Fruit fly (Drosophila melanogaster) whole organism, embryonic: ENCODE results near the gene CG13896.

Source experiments
- Atf-2 ChIP-seq: fragments of 200-800 bp; sonication (Bioruptor generic); optimal IDR thresholded peaks from 2 replicates; lab custom pipeline; 2016; ENCODE audit warnings: missing biosample characterization, missing genetic modification characterization
- Atf3 ChIP-seq: fragments of 200-800 bp; sonication (Bioruptor generic); optimal IDR thresholded peaks from 3 replicates; lab custom pipeline; 2016; ENCODE audit warnings: missing biosample characterization, missing genetic modification characterization
- B-H2 ChIP-seq: fragments of 200-800 bp; sonication (Bioruptor generic); optimal IDR thresholded peaks from 2 replicates; lab custom pipeline; 2018; ENCODE audit warnings: missing biosample characterization, mild to moderate bottlenecking, missing genetic modification characterization
- BEAF-32 ChIP-seq: fragments of 200-800 bp; sonication (Bioruptor generic); optimal IDR thresholded peaks from 3 replicates; lab custom pipeline; 2017; ENCODE audit warnings: missing biosample characterization, missing genetic modification characterization, mild to moderate bottlenecking, moderate library complexity, missing genetic modification reagents
- C15 ChIP-seq: fragments of 200-800 bp; sonication (Bioruptor generic); IDR thresholded peaks from 3 replicates; pipeline ENCODE4 v1.3.6; 2022; ENCODE audit warnings: missing biosample characterization, missing genetic modification characterization
- CG11456 ChIP-seq: fragments of 200-800 bp; sonication (Bioruptor generic); IDR thresholded peaks from 3 replicates; pipeline ENCODE4 v1.3.6; 2022; ENCODE audit warnings: missing biosample characterization, missing genetic modification characterization
- CG1233 ChIP-seq: fragments of 200-800 bp; sonication (Bioruptor generic); optimal IDR thresholded peaks from 4 replicates; lab custom pipeline; 2018; ENCODE audit warnings: missing biosample characterization, mild to moderate bottlenecking, missing genetic modification characterization
- CG14441 ChIP-seq: fragments of 200-800 bp; sonication (Bioruptor generic); IDR thresholded peaks from 2 replicates; pipeline ENCODE4 v1.3.6; 2022; ENCODE audit warnings: missing biosample characterization, missing genetic modification characterization
- CG15514 ChIP-seq: fragments of 200-800 bp; sonication (Bioruptor generic); optimal IDR thresholded peaks from 3 replicates; lab custom pipeline; 2017; ENCODE audit warnings: missing biosample characterization, missing genetic modification characterization, mild to moderate bottlenecking, moderate library complexity, missing genetic modification reagents
- CG1647 ChIP-seq: fragments of 200-800 bp; sonication (Bioruptor generic); optimal IDR thresholded peaks from 3 replicates; lab custom pipeline; 2016; ENCODE audit warnings: missing biosample characterization, missing genetic modification characterization
- CG16779 ChIP-seq: fragments of 200-800 bp; sonication (Bioruptor generic); IDR thresholded peaks from 2 replicates; pipeline ENCODE4 v1.3.6; 2022; ENCODE audit warnings: missing biosample characterization, missing genetic modification characterization
- CG17385 ChIP-seq: fragments of 200-800 bp; sonication (Bioruptor generic); optimal IDR thresholded peaks from 3 replicates; lab custom pipeline; 2018; ENCODE audit warnings: missing biosample characterization, mild to moderate bottlenecking, missing genetic modification characterization
- CG18011 ChIP-seq: fragments of 200-800 bp; sonication (Bioruptor generic); optimal IDR thresholded peaks from 2 replicates; lab custom pipeline; 2017; ENCODE audit warnings: missing biosample characterization, missing genetic modification characterization, mild to moderate bottlenecking, moderate library complexity, missing genotype
- CG1832 ChIP-seq: fragments of 200-800 bp; sonication (Bioruptor generic); optimal IDR thresholded peaks from 2 replicates; lab custom pipeline; 2017; ENCODE audit warnings: missing biosample characterization, mild to moderate bottlenecking, missing genetic modification characterization, inconsistent platforms
- CG2129 ChIP-seq: fragments of 200-800 bp; sonication (Bioruptor generic); IDR thresholded peaks from 2 replicates; pipeline ENCODE4 v1.3.6; 2022; ENCODE audit warnings: missing biosample characterization, missing genetic modification characterization; ENCODE audit not compliant: partially characterized antibody
- CG32532 ChIP-seq: fragments of 200-800 bp; sonication (Bioruptor generic); IDR thresholded peaks from 2 replicates; pipeline ENCODE4 v1.3.6; 2022; ENCODE audit warnings: missing biosample characterization, missing genetic modification characterization
- CG3281 ChIP-seq: fragments of 200-800 bp; sonication (Bioruptor generic); optimal IDR thresholded peaks from 3 replicates; lab custom pipeline; 2017; ENCODE audit warnings: missing biosample characterization, mild to moderate bottlenecking, missing genetic modification characterization
- CG34422 ChIP-seq: fragments of 200-800 bp; sonication (Bioruptor generic); IDR thresholded peaks from 3 replicates; pipeline ENCODE4 v1.3.6; 2022; ENCODE audit warnings: missing biosample characterization, missing genetic modification characterization
- CG5245 ChIP-seq: fragments of 200-800 bp; sonication (Bioruptor generic); optimal IDR thresholded peaks from 3 replicates; lab custom pipeline; 2016; ENCODE audit warnings: missing biosample characterization, missing genetic modification characterization
- CG6654 ChIP-seq: fragments of 200-800 bp; sonication (Bioruptor generic); optimal IDR thresholded peaks from 2 replicates; lab custom pipeline; 2017; ENCODE audit warnings: missing biosample characterization, mild to moderate bottlenecking, missing genetic modification characterization
- CG6791 ChIP-seq: fragments of 200-800 bp; sonication (Bioruptor generic); IDR thresholded peaks from 3 replicates; pipeline ENCODE4 v1.3.6; 2022; ENCODE audit warnings: missing biosample characterization, missing genetic modification characterization; ENCODE audit not compliant: partially characterized antibody
- CG7963 ChIP-seq: fragments of 200-800 bp; sonication (Bioruptor generic); IDR thresholded peaks from 3 replicates; pipeline ENCODE4 v1.3.6; 2022; ENCODE audit warnings: missing biosample characterization, missing genetic modification characterization; ENCODE audit not compliant: partially characterized antibody
- CG8478 ChIP-seq: fragments of >200 bp; optimal IDR thresholded peaks from 2 replicates; lab custom pipeline; 2018
- CHES-1-like ChIP-seq: fragments of 200-800 bp; sonication (Bioruptor generic); optimal IDR thresholded peaks from 2 replicates; lab custom pipeline; 2016; ENCODE audit warnings: missing biosample characterization, missing genetic modification characterization
- CkIIα-i1 ChIP-seq: fragments of 200-800 bp; sonication (Bioruptor generic); IDR thresholded peaks from 2 replicates; pipeline ENCODE4 v1.3.6; 2022; ENCODE audit warnings: missing biosample characterization, missing genetic modification characterization
- D19A ChIP-seq: fragments of 200-800 bp; optimal IDR thresholded peaks from 3 replicates; lab custom pipeline; 2019; ENCODE audit warnings: missing biosample characterization, mild to moderate bottlenecking, missing genetic modification characterization, moderate library complexity
- E2f2 ChIP-seq: fragments of 200-800 bp; sonication (Bioruptor generic); IDR thresholded peaks from 2 replicates; pipeline ENCODE4 v1.3.6; 2022; ENCODE audit warnings: missing biosample characterization, missing genetic modification characterization
- Fer2 ChIP-seq: fragments of 200-800 bp; sonication (Bioruptor generic); optimal IDR thresholded peaks from 2 replicates; lab custom pipeline; 2018; ENCODE audit warnings: missing biosample characterization, mild to moderate bottlenecking, missing genetic modification characterization, moderate library complexity
- HHEX ChIP-seq: fragments of 200-800 bp; sonication (Bioruptor generic); optimal IDR thresholded peaks from 3 replicates; lab custom pipeline; 2017; ENCODE audit warnings: missing biosample characterization, mild to moderate bottlenecking, missing genetic modification characterization, missing genetic modification reagents
- Hey ChIP-seq: fragments of 200-800 bp; sonication (Bioruptor generic); optimal IDR thresholded peaks from 3 replicates; lab custom pipeline; 2018; ENCODE audit warnings: missing biosample characterization, mild to moderate bottlenecking, missing genetic modification characterization
- Med ChIP-seq: fragments of 200-800 bp; sonication (Bioruptor generic); peaks from one replicate; lab custom pipeline; 2016; ENCODE audit warnings: missing biosample characterization, missing genetic modification characterization, mild to moderate bottlenecking, inconsistent platforms, moderate library complexity
- TFAM ChIP-seq: fragments of 200-800 bp; sonication (Bioruptor generic); optimal IDR thresholded peaks from 2 replicates; lab custom pipeline; 2017; ENCODE audit warnings: missing biosample characterization, missing genetic modification characterization, inconsistent platforms
- ase ChIP-seq: fragments of 200-800 bp; sonication (Bioruptor generic); IDR thresholded peaks from 3 replicates; pipeline ENCODE4 v1.3.6; 2022; ENCODE audit warnings: missing biosample characterization, missing genetic modification characterization
- br ChIP-seq: fragments of >200 bp; optimal IDR thresholded peaks from 2 replicates; lab custom pipeline; 2017
- chinmo ChIP-seq: fragments of 200-800 bp; sonication (Bioruptor generic); IDR thresholded peaks from 4 replicates; pipeline ENCODE4 v1.3.6; 2022; ENCODE audit warnings: missing biosample characterization, missing genetic modification characterization; ENCODE audit not compliant: partially characterized antibody
- chn ChIP-seq: fragments of 200-800 bp; sonication (Bioruptor generic); optimal IDR thresholded peaks from 2 replicates; lab custom pipeline; 2016; ENCODE audit warnings: missing biosample characterization, missing genetic modification characterization
- crc ChIP-seq: fragments of 200-800 bp; sonication (Bioruptor generic); optimal IDR thresholded peaks from 2 replicates; lab custom pipeline; 2016; ENCODE audit warnings: missing biosample characterization, missing genetic modification characterization
- esg ChIP-seq: fragments of 200-800 bp; sonication (Bioruptor generic); conservative IDR thresholded peaks from 2 replicates; pipeline ENCODE4 v1.3.6; 2022; ENCODE audit warnings: missing biosample characterization, missing genetic modification characterization
- grn ChIP-seq: fragments of 200-800 bp; sonication (Bioruptor generic); optimal IDR thresholded peaks from 3 replicates; lab custom pipeline; 2017; ENCODE audit warnings: missing biosample characterization, missing genetic modification characterization
- gro ChIP-seq: fragments of 200-800 bp; sonication (Bioruptor generic); optimal IDR thresholded peaks from 2 replicates; lab custom pipeline; 2016; ENCODE audit warnings: missing biosample characterization, missing genetic modification characterization
- gsb ChIP-seq: fragments of 200-800 bp; sonication (Bioruptor generic); IDR thresholded peaks from 2 replicates; pipeline ENCODE4 v1.3.6; 2022; ENCODE audit warnings: missing biosample characterization, missing genetic modification characterization
- hb ChIP-seq: fragments of 200-800 bp; sonication (Bioruptor generic); IDR thresholded peaks from 3 replicates; pipeline ENCODE4 v1.3.6; 2022; ENCODE audit warnings: missing biosample characterization, missing genetic modification characterization; ENCODE audit not compliant: partially characterized antibody
- ken ChIP-seq: fragments of 200-800 bp; sonication (Bioruptor generic); IDR thresholded peaks from 3 replicates; pipeline ENCODE4 v1.3.6; 2022; ENCODE audit warnings: missing biosample characterization, missing genetic modification characterization
- knrl ChIP-seq: fragments of 200-800 bp; sonication (Bioruptor generic); IDR thresholded peaks from 3 replicates; pipeline ENCODE4 v1.3.6; 2022; ENCODE audit warnings: missing biosample characterization, missing genetic modification characterization; ENCODE audit not compliant: partially characterized antibody
- p53 ChIP-seq: fragments of 200-800 bp; sonication (Bioruptor generic); optimal IDR thresholded peaks from 2 replicates; lab custom pipeline; 2016; ENCODE audit warnings: missing biosample characterization, missing genetic modification characterization
- sr ChIP-seq: fragments of 200-800 bp; sonication (Bioruptor generic); IDR thresholded peaks from 3 replicates; pipeline ENCODE4 v1.3.6; 2022; ENCODE audit warnings: missing biosample characterization, missing genetic modification characterization
- ssp ChIP-seq: fragments of 200-800 bp; sonication (Bioruptor generic); IDR thresholded peaks from 2 replicates; pipeline ENCODE4 v1.3.6; 2022; ENCODE audit warnings: missing biosample characterization, missing genetic modification characterization
- sug ChIP-seq: fragments of 200-800 bp; optimal IDR thresholded peaks from 2 replicates; lab custom pipeline; 2019; ENCODE audit warnings: missing biosample characterization, mild to moderate bottlenecking, missing genetic modification characterization, moderate library complexity
- tin ChIP-seq: fragments of 200-800 bp; sonication (Bioruptor generic); optimal IDR thresholded peaks from 3 replicates; lab custom pipeline; 2016; ENCODE audit warnings: missing biosample characterization, missing genetic modification characterization
- yki ChIP-seq: fragments of >200 bp; optimal IDR thresholded peaks from 3 replicates; lab custom pipeline; 2018

The CG13896 gene

DNA sequence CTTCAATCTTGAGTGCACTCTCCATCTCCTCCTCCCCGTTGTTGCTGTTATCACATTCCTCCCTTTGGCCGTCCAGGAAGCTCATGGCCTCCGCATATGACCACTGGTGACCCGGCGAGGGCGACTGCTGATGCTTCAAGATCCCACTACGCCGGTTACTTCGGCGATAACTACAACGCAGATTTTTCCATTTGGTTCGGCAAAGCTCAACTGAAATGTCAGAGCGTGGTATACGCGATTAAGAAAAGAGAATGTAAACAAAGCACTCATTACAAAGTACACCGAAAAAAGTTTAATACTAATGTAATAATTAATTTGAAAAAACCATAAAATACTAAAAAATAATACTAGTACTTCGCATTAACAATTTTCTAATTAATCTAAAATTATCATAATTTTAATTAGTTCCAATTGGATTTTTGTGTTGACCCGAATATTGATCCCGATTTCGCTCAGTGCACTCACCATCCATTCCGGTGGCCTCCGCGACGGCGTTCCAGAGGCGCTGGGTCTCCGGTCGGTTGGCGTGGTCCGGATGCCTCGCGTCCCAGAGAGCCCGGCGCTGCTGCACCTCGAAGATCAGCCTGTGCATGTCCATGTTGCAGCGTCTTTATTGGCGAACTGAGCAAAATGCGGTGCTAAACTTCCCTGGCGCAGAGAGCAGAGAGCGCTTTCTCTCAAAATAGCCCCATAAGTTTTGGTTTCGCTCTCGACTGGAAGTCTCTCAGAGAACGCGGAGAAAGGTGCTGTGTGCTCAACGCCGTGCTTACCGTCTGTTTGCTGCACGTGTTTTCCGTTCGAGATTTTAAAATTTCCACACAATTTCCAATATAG, 27.1 kb upstream of the CG13896 start (continued):
- TF ChIP-seq CG6654 (GFP tag; lab: Kevin White, UChicago) (peak; percentile 61), p53 (GFP tag; lab: Kevin White, UChicago) (no peak), CG14441 (GFP tag; lab: Robert Waterston, UW) (peak; percentile 76), BEAF-32 (GFP tag; lab: Kevin White, UChicago) (no peak), CG3281 (GFP tag; lab: Kevin White, UChicago) (peak; percentile 88), E2f2 (GFP tag; lab: Robert Waterston, UW) (peak; percentile 75), Atf-2 (peak; percentile 38), C15 (peak; percentile 80; the same call in 2 of the 3 replicates), gro (peak; percentile 29), sr (peak; percentile 59; the same call in 2 of the 3 replicates), gsb (GFP tag; lab: Robert Waterston, UW) (peak; percentile 80), CG11456 (GFP tag; lab: Robert Waterston, UW) (peak; percentile 88), CHES-1-like (GFP tag; lab: Kevin White, UChicago) (peak; percentile 40), TFAM (peak; percentile 47), CG1233 (GFP tag; lab: Kevin White, UChicago) (peak; percentile 91), CG34422 (GFP tag; lab: Robert Waterston, UW) (peak; percentile 94), Hey (tag; lab: Kevin White, UChicago) (peak; percentile 19), hb (no peak), ase (peak; percentile 86), crc (peak; percentile 2), ssp (GFP tag; lab: Robert Waterston, UW) (peak; percentile 82), Med (peak; percentile 87), CG1647 (GFP tag; lab: Kevin White, UChicago) (peak; percentile 69), chn (GFP tag; lab: Kevin White, UChicago) (peak; percentile 60), CG7963 (no peak), yki (lab: Kevin White, UChicago) (peak; percentile 83), chinmo (GFP tag; lab: Robert Waterston, UW) (no peak), CG6791 (GFP tag; lab: Robert Waterston, UW) (no peak), CG18011 (GFP tag; lab: Kevin White, UChicago) (peak; percentile 43), B-H2 (GFP tag; lab: Kevin White, UChicago) (peak; percentile 46), HHEX (GFP tag; lab: Kevin White, UChicago) (peak; percentile 89), CG1832 (peak; percentile 1), knrl (GFP tag; lab: Robert Waterston, UW) (no peak), CG5245 (GFP tag; lab: Kevin White, UChicago) (peak; percentile 92), esg (GFP tag; lab: Robert Waterston, UW) (peak; percentile 87), CG16779 (GFP tag; lab: Robert Waterston, UW) (no peak), D19A (peak; percentile 78), CG15514 (GFP tag; lab: Kevin White, UChicago) (peak; percentile 76), grn (GFP tag; lab: Kevin White, UChicago) (peak; percentile 2), ken (peak; percentile 80), CkIIα-i1 (GFP tag; lab: Robert Waterston, UW) (no peak), CG8478 (lab: Kevin White, UChicago) (no peak), br (lab: Kevin White, UChicago) (no peak), Fer2 (tag; lab: Kevin White, UChicago) (peak; percentile 70), CG17385 (peak; percentile 89), CG2129 (GFP tag; lab: Robert Waterston, UW) (no peak), tin (GFP tag; lab: Kevin White, UChicago) (peak; percentile 92), sug (tag; lab: Kevin White, UChicago) (peak; percentile 80), CG32532 (GFP tag; lab: Robert Waterston, UW) (peak; percentile 91), Atf3 (GFP tag; lab: Kevin White, UChicago) (peak; percentile 28)
